Fruit fly (Drosophila melanogaster): Measurements from ENCODE around the gene CG17597.

Gene CG17597

DNA sequence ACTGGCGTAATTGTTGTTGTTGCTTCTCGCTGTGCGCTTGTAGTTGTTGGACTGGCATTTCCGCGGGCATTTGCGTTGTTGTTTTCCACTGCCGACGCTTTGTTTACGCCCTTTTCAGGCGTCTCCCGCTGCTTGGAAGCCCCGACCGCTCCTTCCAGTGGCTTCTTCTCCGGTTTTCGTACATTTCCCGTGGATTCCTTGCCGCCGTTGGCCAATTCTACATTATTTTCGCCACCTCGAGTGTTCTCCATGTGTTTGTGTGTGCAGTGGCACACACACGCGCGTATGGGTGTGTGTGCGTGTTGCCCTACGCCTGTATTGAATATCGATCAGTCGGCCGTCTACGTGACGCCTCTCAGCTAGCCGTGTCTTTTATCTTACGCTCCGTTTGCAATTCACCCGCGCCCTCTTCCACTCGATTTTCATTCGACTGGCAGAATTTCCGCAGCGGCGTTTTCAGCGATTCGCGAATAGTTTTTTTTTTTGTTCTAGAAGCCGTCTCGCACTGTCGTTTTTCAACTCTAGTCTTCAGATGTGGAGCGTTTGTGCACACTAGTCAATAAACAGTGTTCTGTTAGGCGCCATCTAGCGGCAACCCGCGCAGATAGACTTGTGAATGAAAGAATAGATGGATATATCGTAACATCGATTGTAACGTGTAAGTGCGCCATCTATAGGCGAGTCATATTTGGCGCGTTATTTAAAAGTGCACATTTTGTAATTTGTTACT lies 8.4 kb upstream of the CG17597 start, which contains the start of gene CG10600 (continued):
- TF ChIP-seq toy (GFP tag; IDR thresholded peaks at IDR 0.05), result peak; percentile 25; the same call in 1 of the 2 replicates
- TF ChIP-seq bbx (GFP tag; IDR thresholded peaks at IDR 0.05; ENCODE audit: partially characterized antibody), result peak; percentile 93
- TF ChIP-seq HmgD (GFP tag; optimal IDR thresholded peaks at IDR 0.05), result peak; percentile 97
- TF ChIP-seq Mrtf (GFP tag; IDR thresholded peaks at IDR 0.05), result peak; percentile 44; the same call in 1 of the 3 replicates
- TF ChIP-seq Meics (GFP tag; optimal IDR thresholded peaks at IDR 0.05), result peak; percentile 76
- TF ChIP-seq bab2 (GFP tag; optimal IDR thresholded peaks at IDR 0.05), result peak; percentile 84
- TF ChIP-seq run (tag; optimal IDR thresholded peaks at IDR 0.05), result peak; percentile 41
- TF ChIP-seq CG8944 (GFP tag; optimal IDR thresholded peaks at IDR 0.05), result peak; percentile 90
- peak; percentile 92 for TF ChIP-seq Bgb (GFP tag; IDR thresholded peaks at IDR 0.05; ENCODE audit: partially characterized antibody)
- peak; percentile 81 for TF ChIP-seq fu2 (GFP tag; optimal IDR thresholded peaks at IDR 0.05)
- TF ChIP-seq CG15601 (tag; optimal IDR thresholded peaks at IDR 0.05), result peak; percentile 78
- TF ChIP-seq lilli (GFP tag; optimal IDR thresholded peaks at IDR 0.05), result peak; percentile 89
- peak; percentile 88 for TF ChIP-seq pho (GFP tag; optimal IDR thresholded peaks at IDR 0.05)
- peak; percentile 55 for TF ChIP-seq CG14014 (GFP tag; IDR thresholded peaks at IDR 0.05)
- peak; percentile 16; the same call in 1 of the 2 replicates for TF ChIP-seq CG7372 (GFP tag; IDR thresholded peaks at IDR 0.05)
- TF ChIP-seq aop (GFP tag; IDR thresholded peaks at IDR 0.05), result no peak
- peak; percentile 31 for TF ChIP-seq CG14965 (GFP tag; optimal IDR thresholded peaks at IDR 0.05; ENCODE audit: borderline replicate concordance)
- peak; percentile 98 for TF ChIP-seq CG33213 (GFP tag; optimal IDR thresholded peaks at IDR 0.05)
- peak; percentile 79 for TF ChIP-seq HLH4C (GFP tag; IDR thresholded peaks at IDR 0.05; ENCODE audit: partially characterized antibody)
- TF ChIP-seq ham (GFP tag; IDR thresholded peaks at IDR 0.05), result no peak
- TF ChIP-seq CG10462 (GFP tag; optimal IDR thresholded peaks at IDR 0.05), result peak; percentile 40
- TF ChIP-seq lmd (GFP tag; IDR thresholded peaks at IDR 0.05), result peak; percentile 59; the same call in 1 of the 2 replicates
- peak; percentile 54; the same call in 1 of the 3 replicates for TF ChIP-seq mld (GFP tag; IDR thresholded peaks at IDR 0.05; ENCODE audit: partially characterized antibody)
- TF ChIP-seq CG12942 (GFP tag; optimal IDR thresholded peaks at IDR 0.05), result peak; percentile 86
- TF ChIP-seq CHES-1-like (GFP tag; optimal IDR thresholded peaks at IDR 0.05), result peak; percentile 97
- peak; percentile 34 for TF ChIP-seq twi (tag; optimal IDR thresholded peaks at IDR 0.05)
- peak; percentile 47 for TF ChIP-seq ara (GFP tag; IDR thresholded peaks at IDR 0.05)
- TF ChIP-seq stc (GFP tag; IDR thresholded peaks at IDR 0.05), result peak; percentile 47; the same call in 1 of the 2 replicates
- TF ChIP-seq Sry-β (GFP tag; optimal IDR thresholded peaks at IDR 0.05), result no peak
- peak; percentile 54; the same call in 1 of the 2 replicates for TF ChIP-seq wdn (GFP tag; IDR thresholded peaks at IDR 0.05)
- TF ChIP-seq CG9797 (GFP tag; optimal IDR thresholded peaks at IDR 0.05), result peak; percentile 56
- TF ChIP-seq croc (GFP tag; conservative IDR thresholded peaks at IDR 0.05), result no peak
- peak; percentile 64 for TF ChIP-seq nerfin-1 (tag; optimal IDR thresholded peaks at IDR 0.05)
- peak; percentile 18 for TF ChIP-seq tap (tag; optimal IDR thresholded peaks at IDR 0.05)
- TF ChIP-seq vvl (GFP tag; IDR thresholded peaks at IDR 0.05), result peak; percentile 83
- TF ChIP-seq BEAF-32 (GFP tag; optimal IDR thresholded peaks at IDR 0.05), result peak; percentile 93
- TF ChIP-seq CG10543 (GFP tag; optimal IDR thresholded peaks at IDR 0.05), result peak; percentile 75
- TF ChIP-seq fd3F (GFP tag; optimal IDR thresholded peaks at IDR 0.05), result peak; percentile 58
- TF ChIP-seq CG7357 (GFP tag; IDR thresholded peaks at IDR 0.05), result no peak; the same call in 2 of the 3 replicates
- peak; percentile 51 for TF ChIP-seq Adf1 (GFP tag; IDR thresholded peaks at IDR 0.05)
- TF ChIP-seq CG12236 (GFP tag; optimal IDR thresholded peaks at IDR 0.05), result peak; percentile 67
- peak; percentile 29 for TF ChIP-seq gcm (GFP tag; optimal IDR thresholded peaks at IDR 0.05)
- TF ChIP-seq GATAe (GFP tag; conservative IDR thresholded peaks at IDR 0.05), result no peak
- no peak for TF ChIP-seq crol (GFP tag; IDR thresholded peaks at IDR 0.05)
- 0 out of 3 replicates have a peak, but pooled peaks have one; percentile 11 for TF ChIP-seq CG11695 (GFP tag; IDR thresholded peaks at IDR 0.05)
- no peak for TF ChIP-seq CG15073 (GFP tag; optimal IDR thresholded peaks at IDR 0.05)
- TF ChIP-seq sima (GFP tag; optimal IDR thresholded peaks at IDR 0.05), result peak; percentile 34
- TF ChIP-seq org-1 (GFP tag; optimal IDR thresholded peaks at IDR 0.05), result peak; percentile 69
- peak; percentile 26 for TF ChIP-seq CG30020 (tag; optimal IDR thresholded peaks at IDR 0.05)

Measured in whole organism, embryonic.